Fruit fly (Drosophila melanogaster) whole organism, embryonic: ENCODE measurements around the gene CG9776.
A peak's percentile ranks its signal among the peaks of the same experiment; 100 is the strongest.

Source experiments
- CG10462 ChIP-seq: fragments of 200-800 bp; sonication (Bioruptor generic); optimal IDR thresholded peaks from 2 replicates; lab custom pipeline; 2016; ENCODE audit warnings: missing biosample characterization, missing genetic modification characterization
- CG12104 ChIP-seq: fragments of 200-800 bp; sonication (Bioruptor generic); optimal IDR thresholded peaks from 3 replicates; lab custom pipeline; 2016; ENCODE audit warnings: missing biosample characterization, missing genetic modification characterization
- CG12155 ChIP-seq: fragments of 200-800 bp; sonication (Bioruptor generic); optimal IDR thresholded peaks from 3 replicates; lab custom pipeline; 2016; ENCODE audit warnings: missing biosample characterization, missing genetic modification characterization
- CG13624 ChIP-seq: fragments of 200-800 bp; sonication (Bioruptor generic); optimal IDR thresholded peaks from 2 replicates; lab custom pipeline; 2016; ENCODE audit warnings: missing biosample characterization, missing genetic modification characterization
- CG13894 ChIP-seq: fragments of 200-800 bp; sonication (Bioruptor generic); optimal IDR thresholded peaks from 3 replicates; lab custom pipeline; 2018; ENCODE audit warnings: missing biosample characterization, mild to moderate bottlenecking, missing genetic modification characterization, moderate library complexity
- CG14710 ChIP-seq: fragments of 200-800 bp; sonication (Bioruptor generic); optimal IDR thresholded peaks from 3 replicates; lab custom pipeline; 2019; ENCODE audit warnings: missing biosample characterization, mild to moderate bottlenecking, missing genetic modification characterization, moderate library complexity
- CG17568 ChIP-seq: fragments of 200-800 bp; sonication (Bioruptor generic); optimal IDR thresholded peaks from 2 replicates; lab custom pipeline; 2018; ENCODE audit warnings: missing biosample characterization, mild to moderate bottlenecking, missing genetic modification characterization, moderate library complexity
- CG31388 ChIP-seq: fragments of 200-800 bp; sonication (Bioruptor generic); optimal IDR thresholded peaks from 2 replicates; lab custom pipeline; 2016; ENCODE audit warnings: missing biosample characterization, missing genetic modification characterization
- CG34422 ChIP-seq: fragments of 200-800 bp; sonication (Bioruptor generic); IDR thresholded peaks from 3 replicates; pipeline ENCODE4 v1.3.6; 2022; ENCODE audit warnings: missing biosample characterization, missing genetic modification characterization
- CG43689 ChIP-seq: fragments of 200-800 bp; sonication (Bioruptor generic); IDR thresholded peaks from 2 replicates; pipeline ENCODE4 v1.3.6; 2022; ENCODE audit warnings: missing biosample characterization, missing genetic modification characterization
- CG4854 ChIP-seq: fragments of 200-800 bp; sonication (Bioruptor generic); optimal IDR thresholded peaks from 2 replicates; lab custom pipeline; 2016; ENCODE audit warnings: missing biosample characterization, missing genetic modification characterization, inconsistent platforms
- CG9437 ChIP-seq: fragments of 200-800 bp; sonication (Bioruptor generic); optimal IDR thresholded peaks from 2 replicates; lab custom pipeline; 2018; ENCODE audit warnings: missing biosample characterization, mild to moderate bottlenecking, missing genetic modification characterization
- Dip3 ChIP-seq: fragments of 200-800 bp; sonication (Bioruptor generic); optimal IDR thresholded peaks from 3 replicates; lab custom pipeline; 2016; ENCODE audit warnings: missing biosample characterization, missing genetic modification characterization
- Dref ChIP-seq: fragments of 200-800 bp; sonication (Bioruptor generic); IDR thresholded peaks from 2 replicates; pipeline ENCODE4 v1.3.6; 2022; ENCODE audit warnings: missing biosample characterization, missing genetic modification characterization
- Eip74EF ChIP-seq, 2 experiments: fragments of 200-800 bp in 1 of 2; fragments of >200 bp in 1 of 2; sonication (Bioruptor generic) in 1 of 2; optimal IDR thresholded peaks; 2 replicates each; lab custom pipeline; 2017 to 2019; ENCODE audit warnings: missing biosample characterization in 2 of 2, missing genetic modification characterization in 2 of 2, mild to moderate bottlenecking in 1 of 2, moderate library complexity in 1 of 2
- Hsf ChIP-seq: fragments of 200-800 bp; sonication (Bioruptor generic); optimal IDR thresholded peaks from 3 replicates; lab custom pipeline; 2016; ENCODE audit warnings: missing biosample characterization, missing genetic modification characterization
- Mes4 ChIP-seq: fragments of 200-800 bp; sonication (Bioruptor generic); optimal IDR thresholded peaks from 2 replicates; lab custom pipeline; 2016; ENCODE audit warnings: missing biosample characterization, missing genetic modification characterization
- NK7.1 ChIP-seq: fragments of 200-800 bp; sonication (Bioruptor generic); optimal IDR thresholded peaks from 3 replicates; lab custom pipeline; 2016; ENCODE audit warnings: missing biosample characterization, missing genetic modification characterization
- Tbp ChIP-seq: fragments of >200 bp; optimal IDR thresholded peaks from 2 replicates; lab custom pipeline; 2018; ENCODE audit warnings: missing biosample characterization, missing genetic modification characterization
- Trl ChIP-seq, 3 experiments: fragments of >200 bp in 2 of 3; fragments of 200-800 bp in 1 of 3; sonication (Bioruptor generic) in 1 of 3; optimal IDR thresholded peaks; 2 replicates in 1 of 3; 3 replicates in 2 of 3; lab custom pipeline; 2016 to 2017; ENCODE audit warnings: missing biosample characterization in 1 of 3, missing genetic modification characterization in 1 of 3
- ato ChIP-seq: fragments of 200-800 bp; sonication (Bioruptor generic); IDR thresholded peaks from 2 replicates; pipeline ENCODE4 v1.3.6; 2022; ENCODE audit warnings: missing biosample characterization, missing genetic modification characterization; ENCODE audit not compliant: partially characterized antibody
- bowl ChIP-seq: fragments of 200-800 bp; sonication (Bioruptor generic); IDR thresholded peaks from 2 replicates; pipeline ENCODE4 v1.3.6; 2022; ENCODE audit warnings: missing biosample characterization, missing genetic modification characterization
- caup ChIP-seq: fragments of 200-800 bp; sonication (Bioruptor generic); optimal IDR thresholded peaks from 3 replicates; lab custom pipeline; 2017; ENCODE audit warnings: missing biosample characterization, mild to moderate bottlenecking, missing genetic modification characterization, moderate library complexity; ENCODE audit not compliant: severe bottlenecking
- crc ChIP-seq: fragments of 200-800 bp; sonication (Bioruptor generic); optimal IDR thresholded peaks from 2 replicates; lab custom pipeline; 2016; ENCODE audit warnings: missing biosample characterization, missing genetic modification characterization
- crol ChIP-seq: fragments of 200-800 bp; sonication (Bioruptor generic); IDR thresholded peaks from 2 replicates; pipeline ENCODE4 v1.3.6; 2022; ENCODE audit warnings: missing biosample characterization, missing genetic modification characterization
- dysf ChIP-seq: fragments of 200-800 bp; sonication (Bioruptor generic); IDR thresholded peaks from 3 replicates; pipeline ENCODE4 v1.3.6; 2022; ENCODE audit warnings: missing biosample characterization, missing genetic modification characterization
- ems ChIP-seq: fragments of 200-800 bp; sonication (Bioruptor generic); optimal IDR thresholded peaks from 3 replicates; lab custom pipeline; 2016; ENCODE audit warnings: missing biosample characterization, missing genetic modification characterization
- eyg ChIP-seq: fragments of 200-800 bp; sonication (Bioruptor generic); optimal IDR thresholded peaks from 3 replicates; lab custom pipeline; 2016; ENCODE audit warnings: missing biosample characterization, missing genetic modification characterization
- gcm ChIP-seq: fragments of 200-800 bp; sonication (Bioruptor generic); optimal IDR thresholded peaks from 2 replicates; lab custom pipeline; 2019; ENCODE audit warnings: missing biosample characterization, mild to moderate bottlenecking, missing genetic modification characterization, moderate library complexity
- gfzf ChIP-seq: fragments of 200-800 bp; sonication (Bioruptor generic); optimal IDR thresholded peaks from 2 replicates; lab custom pipeline; 2016; ENCODE audit warnings: missing biosample characterization, mild to moderate bottlenecking, missing genetic modification characterization, moderate library complexity
- hb ChIP-seq: fragments of 200-800 bp; sonication (Bioruptor generic); IDR thresholded peaks from 3 replicates; pipeline ENCODE4 v1.3.6; 2022; ENCODE audit warnings: missing biosample characterization, missing genetic modification characterization; ENCODE audit not compliant: partially characterized antibody
- hbn ChIP-seq: fragments of 200-800 bp; sonication (Bioruptor generic); IDR thresholded peaks from 2 replicates; pipeline ENCODE4 v1.3.6; 2022; ENCODE audit warnings: missing biosample characterization, missing genetic modification characterization; ENCODE audit not compliant: partially characterized antibody
- jumu ChIP-seq: fragments of 200-800 bp; sonication (Bioruptor generic); optimal IDR thresholded peaks from 3 replicates; lab custom pipeline; 2016; ENCODE audit warnings: missing biosample characterization, missing genetic modification characterization
- lbe ChIP-seq: fragments of 200-800 bp; sonication (Bioruptor generic); optimal IDR thresholded peaks from 2 replicates; lab custom pipeline; 2016; ENCODE audit warnings: missing biosample characterization, mild to moderate bottlenecking, missing genetic modification characterization
- lmd ChIP-seq: fragments of 200-800 bp; sonication (Bioruptor generic); IDR thresholded peaks from 2 replicates; pipeline ENCODE4 v1.3.6; 2022; ENCODE audit warnings: missing biosample characterization, missing genetic modification characterization
- lola ChIP-seq, 3 experiments: fragments of >200 bp in 2 of 3; fragments of 200-800 bp in 1 of 3; sonication (Bioruptor generic) in 1 of 3; optimal IDR thresholded peaks; 2 replicates each; lab custom pipeline; 2017 to 2019; ENCODE audit warnings: missing biosample characterization in 3 of 3, missing genetic modification characterization in 3 of 3, mild to moderate bottlenecking in 1 of 3, moderate library complexity in 1 of 3
- oc ChIP-seq: fragments of 200-800 bp; sonication (Bioruptor generic); optimal IDR thresholded peaks from 2 replicates; lab custom pipeline; 2018; ENCODE audit warnings: missing biosample characterization, mild to moderate bottlenecking, missing genetic modification characterization, moderate library complexity
- odd ChIP-seq: fragments of 200-800 bp; sonication (Bioruptor generic); optimal IDR thresholded peaks from 2 replicates; lab custom pipeline; 2017; ENCODE audit warnings: missing biosample characterization, mild to moderate bottlenecking, missing genetic modification characterization
- pnt ChIP-seq: fragments of 200-800 bp; sonication (Bioruptor generic); optimal IDR thresholded peaks from 3 replicates; lab custom pipeline; 2016; ENCODE audit warnings: missing biosample characterization, missing genetic modification characterization
- ranshi ChIP-seq: fragments of 200-800 bp; sonication (Bioruptor generic); IDR thresholded peaks from 2 replicates; pipeline ENCODE4 v1.3.6; 2022; ENCODE audit warnings: missing biosample characterization, missing genetic modification characterization
- sens ChIP-seq: fragments of 200-800 bp; sonication (Bioruptor generic); peaks from one replicate; lab custom pipeline; 2016; ENCODE audit warnings: missing biosample characterization, missing genetic modification characterization
- tio ChIP-seq: fragments of 200-800 bp; sonication (Bioruptor generic); optimal IDR thresholded peaks from 2 replicates; lab custom pipeline; 2017; ENCODE audit warnings: missing biosample characterization, missing genetic modification characterization, inconsistent platforms
- unpg ChIP-seq: fragments of 200-800 bp; sonication (Bioruptor generic); optimal IDR thresholded peaks from 3 replicates; lab custom pipeline; 2018; ENCODE audit warnings: missing biosample characterization, mild to moderate bottlenecking, missing genetic modification characterization, moderate library complexity
- usp ChIP-seq: fragments of >200 bp; optimal IDR thresholded peaks from 2 replicates; lab custom pipeline; 2017; ENCODE audit warnings: missing biosample characterization, missing genetic modification characterization

The CG9776 gene

DNA sequence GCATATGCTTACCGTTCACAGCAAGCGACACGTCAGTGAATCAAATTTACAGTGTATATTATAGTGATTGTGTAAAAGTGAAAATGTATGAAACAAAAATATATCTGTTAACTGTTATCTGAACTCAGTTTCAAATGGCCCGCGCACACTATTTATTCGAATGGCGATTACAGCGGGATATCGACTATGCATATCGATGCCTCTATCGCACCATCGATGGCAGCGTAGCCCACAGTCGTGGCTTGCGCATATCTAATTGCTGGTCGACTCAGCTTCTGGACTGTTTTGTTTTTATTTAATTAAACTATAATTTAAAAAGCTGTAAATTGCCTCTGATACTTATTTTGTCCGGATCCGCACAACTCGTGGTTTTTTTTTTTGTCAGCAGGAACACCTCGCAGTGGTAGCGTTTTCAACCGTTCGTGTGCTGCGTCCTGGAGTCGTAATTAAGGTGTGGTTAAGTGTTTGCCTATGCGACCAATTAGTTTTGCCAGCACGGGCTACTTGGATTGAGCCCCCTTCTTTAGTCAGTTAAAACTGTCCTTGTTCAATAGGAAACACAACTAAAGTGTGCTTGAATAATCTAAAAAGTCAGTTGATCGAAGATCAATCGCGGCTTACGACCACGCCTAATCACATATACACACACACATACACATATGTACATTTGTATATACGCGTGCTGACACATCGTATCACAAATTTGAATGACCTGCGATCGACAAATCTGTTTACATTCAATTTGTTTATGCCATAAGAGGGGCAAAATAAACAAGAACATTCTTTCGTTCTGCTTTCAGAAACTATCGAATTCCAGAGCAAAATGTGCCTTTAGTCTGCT, 47.4 kb upstream of the CG9776 start, which contains the start of gene Cont (continued):
- TF ChIP-seq lmd (GFP tag; lab: Robert Waterston, UW), result 0 out of 2 replicates have a peak, but pooled peaks have one; percentile 7
- TF ChIP-seq Dref (GFP tag; lab: Robert Waterston, UW), result peak; percentile 99
- peak; percentile 94 for TF ChIP-seq hb (GFP tag; lab: Robert Waterston, UW)
- TF ChIP-seq NK7.1 (GFP tag; lab: Kevin White, UChicago), result no peak
- TF ChIP-seq Eip74EF (GFP tag; optimal IDR thresholded peaks at IDR 0.05; lab: Kevin White, UChicago), result no peak
- no peak for TF ChIP-seq Tbp (GFP tag; lab: Kevin White, UChicago)
- no peak for TF ChIP-seq ranshi (GFP tag; lab: Robert Waterston, UW)
- TF ChIP-seq CG43689 (GFP tag; lab: Robert Waterston, UW), result no peak
- TF ChIP-seq CG4854 (GFP tag; lab: Kevin White, UChicago), result no peak
- TF ChIP-seq unpg (GFP tag; lab: Kevin White, UChicago), result no peak
- peak; percentile 9 for TF ChIP-seq gfzf (GFP tag; lab: Kevin White, UChicago)
- no peak for TF ChIP-seq CG17568 (GFP tag; lab: Kevin White, UChicago)
- TF ChIP-seq Mes4, result no peak
- no peak for TF ChIP-seq gcm (GFP tag; lab: Kevin White, UChicago)
- TF ChIP-seq CG12155 (GFP tag; lab: Kevin White, UChicago), result no peak
- TF ChIP-seq crc (GFP tag; lab: Kevin White, UChicago), result no peak
- TF ChIP-seq jumu (GFP tag; lab: Kevin White, UChicago), result no peak
- TF ChIP-seq lbe, result no peak
- TF ChIP-seq pnt (GFP tag; lab: Kevin White, UChicago), result no peak

DNA sequence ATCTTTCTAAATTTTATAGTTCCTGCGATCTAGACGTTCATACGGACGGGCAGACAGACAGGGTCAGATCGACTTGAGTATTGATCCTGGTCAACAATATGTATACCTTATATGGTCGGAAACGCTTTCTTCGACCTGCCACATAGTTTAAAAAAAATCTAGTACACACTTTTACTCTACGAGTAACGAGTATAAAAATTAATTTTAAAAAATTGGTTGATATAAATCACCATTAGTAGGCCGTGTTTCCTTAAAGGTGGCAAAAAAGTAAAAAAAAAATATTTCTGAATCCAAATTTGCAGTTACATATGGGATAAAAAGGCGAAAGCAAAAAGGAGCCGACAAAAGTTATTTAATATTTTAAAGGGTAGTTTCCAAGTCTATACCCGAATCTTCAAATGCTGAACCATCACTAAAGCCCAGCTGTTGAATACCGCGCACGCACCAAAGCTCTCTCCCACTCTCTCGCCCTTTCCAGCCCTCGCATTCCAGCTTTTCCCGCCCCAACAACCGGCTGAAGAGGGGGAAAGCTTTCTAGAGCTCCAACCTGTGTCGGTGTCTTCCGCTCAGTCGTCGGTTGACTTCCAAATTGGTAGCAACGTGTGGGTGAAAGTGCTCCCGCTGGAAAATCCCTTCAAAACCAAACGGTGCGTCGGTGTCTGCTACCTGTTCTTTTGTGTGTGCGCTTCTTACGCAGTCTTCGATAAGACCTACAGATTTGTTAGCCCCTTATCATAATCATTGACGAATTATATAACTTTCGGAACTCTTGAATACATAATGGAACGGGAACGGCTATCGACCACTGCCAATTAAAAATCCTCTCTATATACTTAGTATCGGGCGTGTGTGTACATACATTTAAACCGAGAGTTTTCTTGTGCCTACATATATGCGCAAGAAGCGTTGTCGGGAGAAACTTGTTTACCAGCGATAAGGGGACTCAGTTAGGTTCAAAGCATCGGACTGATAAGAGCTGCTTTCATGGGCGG, 44.8 kb upstream of the CG9776 start, which contains the start of gene Sfxn1-3:
TSS of gene Sfxn1-3 (plus strand) at position 238 of the 992 bp plus-strand sequence.
- TF ChIP-seq CG34422, result peak; percentile 79; the same call in 2 of the 3 replicates
- no peak for TF ChIP-seq CG9437 (GFP tag; lab: Kevin White, UChicago)
- peak; percentile 39; the same call in 1 of the 2 replicates for TF ChIP-seq hbn
- TF ChIP-seq oc (tag; lab: Kevin White, UChicago), result peak; percentile 68
- TF ChIP-seq CG10462 (GFP tag; lab: Kevin White, UChicago), result peak; percentile 11
- peak; percentile 62 to 79 for TF ChIP-seq Trl (optimal IDR thresholded peaks at IDR 0.05; lab: Kevin White, UChicago)
- TF ChIP-seq Trl (GFP tag; optimal IDR thresholded peaks at IDR 0.05; lab: Kevin White, UChicago), result peak; percentile 80
- TF ChIP-seq CG14710 (tag; lab: Kevin White, UChicago), result peak; percentile 2
- peak; percentile 10 for TF ChIP-seq ems (GFP tag; lab: Kevin White, UChicago)
- TF ChIP-seq sens (GFP tag; lab: Kevin White, UChicago), result peak; percentile 80
- TF ChIP-seq lola (GFP tag; optimal IDR thresholded peaks at IDR 0.05; lab: Kevin White, UChicago), result no peak
- no peak for TF ChIP-seq usp (GFP tag; lab: Kevin White, UChicago)
- peak; percentile 34; the same call in 1 of the 2 replicates for TF ChIP-seq ato
- no peak for TF ChIP-seq CG4854 (GFP tag; lab: Kevin White, UChicago)
- TF ChIP-seq Dip3 (GFP tag; lab: Kevin White, UChicago), result peak; percentile 34
- peak; percentile 46 for TF ChIP-seq CG13624
- peak; percentile 28; the same call in 1 of the 2 replicates for TF ChIP-seq bowl
- TF ChIP-seq eyg (GFP tag; lab: Kevin White, UChicago), result peak; percentile 37
- TF ChIP-seq Hsf (GFP tag; lab: Kevin White, UChicago), result peak; percentile 34
- TF ChIP-seq CG13894 (tag; lab: Kevin White, UChicago), result peak; percentile 72
- no peak for TF ChIP-seq tio (GFP tag; lab: Kevin White, UChicago)
- TF ChIP-seq dysf (GFP tag; lab: Robert Waterston, UW), result 0 out of 3 replicates have a peak, but pooled peaks have one; percentile 20
- TF ChIP-seq CG31388 (GFP tag; lab: Kevin White, UChicago), result no peak
- TF ChIP-seq crol (GFP tag; lab: Robert Waterston, UW), result peak; percentile 96
- peak; percentile 67 for TF ChIP-seq caup (GFP tag; lab: Kevin White, UChicago)
- no peak for TF ChIP-seq CG12104 (GFP tag; lab: Kevin White, UChicago)
- TF ChIP-seq odd, result peak; percentile 62
